Fruit fly (Drosophila melanogaster): ENCODE data around the gene Tsp74F.

DNA sequence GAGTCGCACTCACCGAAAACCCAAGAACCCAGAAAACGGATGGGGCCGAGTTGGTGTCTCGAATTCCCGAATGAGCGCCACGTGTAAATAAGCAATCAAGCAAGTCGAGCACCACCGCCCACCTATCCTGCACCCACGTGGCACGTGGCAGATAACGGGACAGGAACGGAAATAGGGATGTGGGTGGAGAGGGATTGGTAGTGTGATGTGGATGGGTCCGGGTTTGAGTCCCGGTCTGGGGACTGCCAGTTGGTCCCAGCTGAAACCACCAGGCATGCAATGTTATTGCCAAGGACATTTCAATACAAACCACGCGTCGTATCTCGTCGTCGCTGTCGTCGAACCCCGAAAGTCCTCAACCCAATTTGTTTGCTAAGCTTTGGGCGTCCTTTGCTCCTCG is 49.8 kb upstream of the Tsp74F start:
- TF ChIP-seq OdsH (GFP tag; optimal IDR thresholded peaks at IDR 0.05) (no peak), Sp1 (GFP tag; optimal IDR thresholded peaks at IDR 0.05) (no peak), psq (GFP tag; optimal IDR thresholded peaks at IDR 0.05) (no peak), Abd-B (GFP tag; optimal IDR thresholded peaks at IDR 0.05) (no peak)

Measured in whole organism, wandering third instar larva.